Fruit fly (Drosophila melanogaster) whole organism, pupa: ENCODE data around the gene Mhcl.

Source experiments
- CG10348 ChIP-seq: fragments of 200-800 bp; sonication (Bioruptor generic); IDR thresholded peaks from 2 replicates; pipeline ENCODE4 v1.3.6; 2022; ENCODE audit warnings: missing biosample characterization, missing genetic modification characterization
- CG12605 ChIP-seq: fragments of 200-800 bp; sonication (Bioruptor generic); IDR thresholded peaks from 2 replicates; pipeline ENCODE4 v1.3.6; 2022; ENCODE audit warnings: missing biosample characterization, missing genetic modification characterization
- CG13204 ChIP-seq: fragments of 200-800 bp; sonication (Bioruptor generic); optimal IDR thresholded peaks from 2 replicates; lab custom pipeline; 2018; ENCODE audit warnings: missing biosample characterization, mild to moderate bottlenecking, missing genetic modification characterization, moderate library complexity
- CG14655 ChIP-seq: fragments of 200-800 bp; sonication (Bioruptor generic); optimal IDR thresholded peaks from 3 replicates; lab custom pipeline; 2017; ENCODE audit warnings: mild to moderate bottlenecking, missing biosample characterization, missing genetic modification reagents, missing genetic modification characterization
- CG15710 ChIP-seq: fragments of 200-800 bp; sonication (Bioruptor generic); optimal IDR thresholded peaks from 2 replicates; lab custom pipeline; 2018; ENCODE audit warnings: missing biosample characterization, mild to moderate bottlenecking, missing genetic modification characterization, moderate library complexity
- CG17806 ChIP-seq: fragments of 200-800 bp; sonication (Bioruptor generic); optimal IDR thresholded peaks from 2 replicates; lab custom pipeline; 2018; ENCODE audit warnings: missing biosample characterization, mild to moderate bottlenecking, missing genetic modification characterization, moderate library complexity
- CG32121 ChIP-seq: fragments of 200-800 bp; sonication (Bioruptor generic); IDR thresholded peaks from 2 replicates; pipeline ENCODE4 v1.3.6; 2022; ENCODE audit warnings: missing biosample characterization, missing genetic modification characterization
- CG34367 ChIP-seq: fragments of 200-800 bp; sonication (Bioruptor generic); optimal IDR thresholded peaks from 2 replicates; lab custom pipeline; 2018; ENCODE audit warnings: missing biosample characterization, mild to moderate bottlenecking, missing genetic modification characterization
- CG4496 ChIP-seq: fragments of 200-800 bp; sonication (Bioruptor generic); IDR thresholded peaks from 3 replicates; pipeline ENCODE4 v1.3.6; 2022; ENCODE audit warnings: missing biosample characterization, missing genetic modification characterization
- CG8159 ChIP-seq: fragments of 200-800 bp; sonication (Bioruptor generic); optimal IDR thresholded peaks from 3 replicates; lab custom pipeline; 2018; ENCODE audit warnings: missing biosample characterization, mild to moderate bottlenecking, missing genetic modification characterization, moderate library complexity
- CG8301 ChIP-seq: fragments of 200-800 bp; sonication (Bioruptor generic); optimal IDR thresholded peaks from 2 replicates; lab custom pipeline; 2018; ENCODE audit warnings: missing biosample characterization, mild to moderate bottlenecking, missing genetic modification characterization
- CG9948 ChIP-seq: fragments of 200-800 bp; sonication (Bioruptor generic); optimal IDR thresholded peaks from 2 replicates; lab custom pipeline; 2018; ENCODE audit warnings: missing biosample characterization, mild to moderate bottlenecking, missing genetic modification characterization, moderate library complexity
- D1 ChIP-seq: fragments of 200-800 bp; sonication (Bioruptor generic); optimal IDR thresholded peaks from 2 replicates; lab custom pipeline; 2018; ENCODE audit warnings: missing biosample characterization, mild to moderate bottlenecking, missing genetic modification characterization, moderate library complexity
- EcR ChIP-seq: fragments of 200-800 bp; sonication (Bioruptor generic); optimal IDR thresholded peaks from 3 replicates; lab custom pipeline; 2019; ENCODE audit warnings: missing biosample characterization, missing genetic modification characterization, mild to moderate bottlenecking, moderate library complexity, missing genetic modification reagents
- Ets98B ChIP-seq: fragments of 200-800 bp; sonication (Bioruptor generic); IDR thresholded peaks from 2 replicates; pipeline ENCODE4 v1.3.6; 2022; ENCODE audit warnings: missing biosample characterization, missing genetic modification characterization
- Pif1A ChIP-seq: fragments of 200-800 bp; sonication (Bioruptor generic); optimal IDR thresholded peaks from 3 replicates; lab custom pipeline; 2016; ENCODE audit warnings: missing biosample characterization, missing genetic modification characterization
- Pif1B ChIP-seq: fragments of 200-800 bp; sonication (Bioruptor generic); optimal IDR thresholded peaks from 3 replicates; lab custom pipeline; 2016; ENCODE audit warnings: missing biosample characterization, missing genetic modification characterization
- Snoo ChIP-seq: fragments of 200-800 bp; sonication (Bioruptor generic); optimal IDR thresholded peaks from 3 replicates; lab custom pipeline; 2017; ENCODE audit warnings: missing biosample characterization, mild to moderate bottlenecking, missing genetic modification characterization, inconsistent platforms
- fd96Ca ChIP-seq: fragments of 200-800 bp; sonication (Bioruptor generic); IDR thresholded peaks from 3 replicates; pipeline ENCODE4 v1.3.6; 2022; ENCODE audit warnings: missing biosample characterization, missing genetic modification characterization
- gl ChIP-seq: fragments of 200-800 bp; sonication (Bioruptor generic); optimal IDR thresholded peaks from 2 replicates; lab custom pipeline; 2018; ENCODE audit warnings: missing biosample characterization, mild to moderate bottlenecking, missing genetic modification characterization
- rn ChIP-seq: fragments of 200-800 bp; sonication (Bioruptor generic); IDR thresholded peaks from 2 replicates; pipeline ENCODE4 v1.3.6; 2022; ENCODE audit warnings: missing biosample characterization, missing genetic modification characterization

Mhcl gene

dm6 chr3R:16046030-16046429, 52.5 kb downstream of the Mhcl start, which contains the start of gene Jhbp5:
Jhbp5 (minus strand) TSS chr3R:16046130.
- TF ChIP-seq CG9948 (tag; lab: Kevin White, UChicago) (no peak), Snoo (tag; lab: Kevin White, UChicago) (no peak), CG12605 (GFP tag; lab: Robert Waterston, UW) (no peak), gl (no peak), CG10348 (no peak), fd96Ca (GFP tag; lab: Robert Waterston, UW) (no peak), rn (GFP tag; lab: Robert Waterston, UW) (no peak), CG15710 (tag; lab: Kevin White, UChicago) (no peak), CG4496 (no peak), Pif1B (GFP tag; lab: Kevin White, UChicago) (no peak), CG34367 (tag; lab: Kevin White, UChicago) (no peak), Ets98B (GFP tag; lab: Robert Waterston, UW) (no peak), Pif1A (GFP tag; lab: Kevin White, UChicago) (no peak), D1 (tag; lab: Kevin White, UChicago) (no peak)

dm6 chr3R:16042900-16043548, 55.5 kb downstream of the Mhcl start, which contains the start of gene Jhbp4:
Jhbp4 (plus strand) TSS chr3R:16043498.
- no peak for TF ChIP-seq CG10348
- TF ChIP-seq gl = no peak
- TF ChIP-seq D1 (tag; lab: Kevin White, UChicago) = no peak
- TF ChIP-seq CG34367 (tag; lab: Kevin White, UChicago) = no peak
- peak; percentile 47 for TF ChIP-seq CG8159
- TF ChIP-seq CG12605 (GFP tag; lab: Robert Waterston, UW) = peak; percentile 56
- TF ChIP-seq CG4496 = no peak
- TF ChIP-seq Ets98B (GFP tag; lab: Robert Waterston, UW) = no peak
- no peak for TF ChIP-seq CG13204 (GFP tag; lab: Kevin White, UChicago)
- no peak for TF ChIP-seq EcR
- TF ChIP-seq CG8301 = peak; percentile 72
- no peak for TF ChIP-seq Snoo (tag; lab: Kevin White, UChicago)
- TF ChIP-seq CG14655 (GFP tag; lab: Kevin White, UChicago) = peak; percentile 45
- no peak for TF ChIP-seq fd96Ca (GFP tag; lab: Robert Waterston, UW)
- no peak for TF ChIP-seq CG9948 (tag; lab: Kevin White, UChicago)
- no peak for TF ChIP-seq CG32121 (GFP tag; lab: Robert Waterston, UW)
- no peak for TF ChIP-seq rn (GFP tag; lab: Robert Waterston, UW)
- TF ChIP-seq Pif1B (GFP tag; lab: Kevin White, UChicago) = no peak
- peak; percentile 13 for TF ChIP-seq CG15710 (tag; lab: Kevin White, UChicago)
- TF ChIP-seq Pif1A (GFP tag; lab: Kevin White, UChicago) = peak; percentile 7
- TF ChIP-seq CG17806 (tag; lab: Kevin White, UChicago) = peak; percentile 48
- TF ChIP-seq, all 21 proteins: peak for 7

dm6 chr3R:16042137-16042899, 56.2 kb downstream of the Mhcl start:
- TF ChIP-seq CG10348 (0 out of 2 replicates have a peak, but pooled peaks have one; percentile 9), CG8159 (peak; percentile 17), CG8301 (peak; percentile 36), EcR (peak; percentile 82), CG4496 (peak; percentile 28; the same call in 2 of the 3 replicates), CG32121 (GFP tag; lab: Robert Waterston, UW) (no peak), Pif1B (GFP tag; lab: Kevin White, UChicago) (peak; percentile 16), Pif1A (GFP tag; lab: Kevin White, UChicago) (peak; percentile 11), Snoo (tag; lab: Kevin White, UChicago) (peak; percentile 9), CG9948 (tag; lab: Kevin White, UChicago) (no peak), CG17806 (tag; lab: Kevin White, UChicago) (peak; percentile 10), fd96Ca (GFP tag; lab: Robert Waterston, UW) (0 out of 3 replicates have a peak, but pooled peaks have one; percentile 46), gl (no peak)

dm6 chr3R:16040925-16041324, 57.6 kb downstream of the Mhcl start:
- TF ChIP-seq CG32121 (GFP tag; lab: Robert Waterston, UW) = no peak
- peak; percentile 38 for TF ChIP-seq D1 (tag; lab: Kevin White, UChicago)
- TF ChIP-seq, all 21 proteins: peak for 1

- no peak for TF ChIP-seq CG34367 (tag; lab: Kevin White, UChicago)
- TF ChIP-seq fd96Ca (GFP tag; lab: Robert Waterston, UW) = no peak
- TF ChIP-seq D1 (tag; lab: Kevin White, UChicago) = no peak
- TF ChIP-seq EcR = no peak
- TF ChIP-seq CG9948 (tag; lab: Kevin White, UChicago) = no peak
- no peak for TF ChIP-seq CG8159
- no peak for TF ChIP-seq CG13204 (GFP tag; lab: Kevin White, UChicago)
- TF ChIP-seq CG8301 = no peak
- no peak for TF ChIP-seq CG4496
These were observed 59.0 kb downstream of the Mhcl start for dm6 chr3R:16039557-16039956.

dm6 chr3R:16038049-16038448, 60.5 kb downstream of the Mhcl start:
- TF ChIP-seq CG15710 (tag; lab: Kevin White, UChicago) (no peak), D1 (tag; lab: Kevin White, UChicago) (peak; percentile 15), Snoo (tag; lab: Kevin White, UChicago) (no peak), Pif1B (GFP tag; lab: Kevin White, UChicago) (no peak), CG9948 (tag; lab: Kevin White, UChicago) (no peak)
